Worm (Caenorhabditis elegans): Measurements from ENCODE around the gene srj-13.

DNA sequence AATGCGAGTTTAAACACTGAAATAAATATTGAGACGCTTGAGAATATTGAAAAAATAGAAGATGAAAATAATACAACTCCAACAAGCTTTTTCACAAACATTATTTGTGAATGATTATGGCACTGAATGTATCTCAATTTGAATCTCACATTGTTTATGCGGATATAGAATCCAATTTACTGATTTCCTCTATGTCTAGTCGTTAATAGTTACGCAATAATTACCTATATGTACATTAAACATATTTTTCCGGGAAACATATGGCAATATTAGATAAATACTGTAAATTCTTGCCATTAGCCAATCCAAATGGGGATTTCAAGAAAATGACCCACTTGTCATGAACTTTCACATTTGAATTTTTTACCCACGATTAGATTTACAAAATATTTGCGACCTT is 7.1 kb upstream of the srj-13 start, which contains the start of gene srx-9:
- TF ChIP-seq flt-1 (GFP tag; IDR thresholded peaks at IDR 0.05) (no peak), T22C8.4 (GFP tag; IDR thresholded peaks at IDR 0.05) (no peak), tab-1 (GFP tag; IDR thresholded peaks at IDR 0.05) (no peak), klf-2 (GFP tag; conservative IDR thresholded peaks at IDR 0.05) (no peak), cog-1 (tag; optimal IDR thresholded peaks at IDR 0.05) (no peak)
